Fruit fly (Drosophila melanogaster) whole organism, prepupa: Measurements from ENCODE around the gene Nlg4.

Source experiments
- Gug ChIP-seq: fragments of 200-800 bp; sonication (Bioruptor generic); IDR thresholded peaks from 2 replicates; pipeline ENCODE4 v1.3.6; 2022; ENCODE audit warnings: missing biosample characterization, missing genetic modification characterization
- Hr38 ChIP-seq: sonication (Bioruptor generic); optimal IDR thresholded peaks from 2 replicates; lab custom pipeline; 2016; ENCODE audit warnings: missing biosample characterization, missing genetic modification characterization

DNA sequence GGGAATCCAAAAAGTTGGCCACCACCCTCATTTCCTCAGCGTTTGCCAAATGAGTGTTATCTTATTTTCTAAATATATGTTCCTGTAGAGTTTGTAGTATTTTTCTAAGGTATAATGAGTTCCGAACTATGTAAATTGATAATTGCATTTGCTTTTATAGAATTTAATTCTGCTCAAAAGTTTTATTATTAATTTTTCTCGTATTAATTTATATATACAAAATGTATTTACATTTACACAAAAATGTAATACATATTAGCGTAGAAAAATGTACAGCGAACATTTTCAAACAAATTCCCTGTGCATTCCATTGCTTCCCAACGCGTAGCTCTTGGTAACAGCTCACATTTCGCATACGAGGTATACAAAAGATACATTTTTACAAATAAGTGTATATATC, 5.1 kb downstream of the Nlg4 start, which contains the start of gene CG17199:
- TF ChIP-seq Hr38 (GFP tag; lab: Kevin White, UChicago) (no peak), Gug (GFP tag; lab: Robert Waterston, UW) (no peak)
